Worm (Caenorhabditis elegans) whole organism, late embryonic: ENCODE results near the gene Y39G8B.5.

Experiments
- C08G9.2 ChIP-seq: sonication (generic microtip); optimal IDR thresholded peaks from 2 replicates; lab custom pipeline; 2016; ENCODE audit warnings: mild to moderate bottlenecking, missing genetic modification characterization, moderate library complexity, missing compliant biosample characterization
- F13H6.1 ChIP-seq: sonication (generic microtip); optimal IDR thresholded peaks from 2 replicates; lab custom pipeline; 2016; ENCODE audit warnings: missing genetic modification characterization, missing compliant biosample characterization
- K09A11.1 ChIP-seq: sonication (generic microtip); optimal IDR thresholded peaks from 2 replicates; lab custom pipeline; 2017; ENCODE audit warnings: antibody characterized with exemption, mild to moderate bottlenecking, missing genetic modification characterization, missing compliant biosample characterization; ENCODE audit not compliant: insufficient read depth
- T23F11.4 ChIP-seq: fragments of 200-800 bp; sonication (Bioruptor generic); optimal IDR thresholded peaks from 2 replicates; lab custom pipeline; 2018; ENCODE audit warnings: mild to moderate bottlenecking, missing genetic modification characterization, missing compliant biosample characterization
- ama-1 ChIP-seq: fragments of 150-350 bp; optimal IDR thresholded peaks from 2 replicates; lab custom pipeline; 2014
- ceh-14 ChIP-seq: sonication (generic microtip); optimal IDR thresholded peaks from 2 replicates; lab custom pipeline; 2016; ENCODE audit warnings: missing genotype, missing genetic modification characterization, missing compliant biosample characterization
- ceh-18 ChIP-seq: sonication (generic microtip); optimal IDR thresholded peaks from 2 replicates; lab custom pipeline; 2016; ENCODE audit warnings: missing genetic modification characterization, missing compliant biosample characterization
- ceh-2 ChIP-seq: sonication (generic microtip); optimal IDR thresholded peaks from 2 replicates; lab custom pipeline; 2016; ENCODE audit warnings: missing genotype, missing genetic modification characterization, missing compliant biosample characterization
- ceh-22 ChIP-seq: sonication (generic microtip); optimal IDR thresholded peaks from 2 replicates; lab custom pipeline; 2017; ENCODE audit warnings: missing biosample characterization, missing genetic modification characterization
- ceh-24 ChIP-seq: sonication (generic microtip); optimal IDR thresholded peaks from 2 replicates; lab custom pipeline; 2016; ENCODE audit warnings: mild to moderate bottlenecking, missing genetic modification characterization, missing compliant biosample characterization
- ceh-31 ChIP-seq: sonication (generic microtip); optimal IDR thresholded peaks from 2 replicates; lab custom pipeline; 2016; ENCODE audit warnings: missing genetic modification characterization, missing compliant biosample characterization
- ceh-34 ChIP-seq: sonication (generic microtip); optimal IDR thresholded peaks from 2 replicates; lab custom pipeline; 2016; ENCODE audit warnings: mild to moderate bottlenecking, missing genetic modification characterization, missing compliant biosample characterization
- ceh-6 ChIP-seq: fragments of 200-800 bp; sonication (Bioruptor generic); optimal IDR thresholded peaks from 2 replicates; lab custom pipeline; 2018; ENCODE audit warnings: mild to moderate bottlenecking, missing genetic modification characterization, missing compliant biosample characterization
- elt-2 ChIP-seq: sonication (generic microtip); optimal IDR thresholded peaks from 2 replicates; lab custom pipeline; 2016; ENCODE audit warnings: missing genetic modification reagents, missing genetic modification characterization, missing compliant biosample characterization
- elt-4 ChIP-seq: sonication (generic microtip); optimal IDR thresholded peaks from 2 replicates; lab custom pipeline; 2016; ENCODE audit warnings: missing genetic modification characterization, missing compliant biosample characterization
- eyg-1 ChIP-seq: sonication (generic microtip); optimal IDR thresholded peaks from 2 replicates; lab custom pipeline; 2016; ENCODE audit warnings: missing genotype, missing genetic modification characterization, missing compliant biosample characterization
- fax-1 ChIP-seq: sonication (generic microtip); optimal IDR thresholded peaks from 2 replicates; lab custom pipeline; 2016; ENCODE audit warnings: missing genotype, missing genetic modification characterization, missing compliant biosample characterization
- fkh-10 ChIP-seq: fragments of 150-350 bp; optimal IDR thresholded peaks from 2 replicates; lab custom pipeline; 2014; ENCODE audit warnings: missing biosample characterization, missing genetic modification reagents, missing genetic modification characterization
- hlh-15 ChIP-seq: sonication (generic microtip); optimal IDR thresholded peaks from 2 replicates; lab custom pipeline; 2016; ENCODE audit warnings: missing genetic modification characterization, missing compliant biosample characterization
- hlh-30 ChIP-seq: sonication (generic microtip); optimal IDR thresholded peaks from 2 replicates; lab custom pipeline; 2017; ENCODE audit warnings: antibody characterized with exemption, missing genetic modification characterization, missing compliant biosample characterization; ENCODE audit not compliant: insufficient read depth
- hlh-6 ChIP-seq: sonication (generic microtip); optimal IDR thresholded peaks from 2 replicates; lab custom pipeline; 2016; ENCODE audit warnings: missing genotype, missing genetic modification characterization, missing compliant biosample characterization
- lin-11 ChIP-seq: fragments of 200-800 bp; sonication (Bioruptor generic); optimal IDR thresholded peaks from 2 replicates; lab custom pipeline; 2018; ENCODE audit warnings: mild to moderate bottlenecking, missing genetic modification characterization, missing compliant biosample characterization
- mec-3 ChIP-seq: sonication (generic microtip); optimal IDR thresholded peaks from 2 replicates; lab custom pipeline; 2016; ENCODE audit warnings: borderline replicate concordance, missing genetic modification characterization, missing compliant biosample characterization
- pag-3 ChIP-seq: sonication (generic microtip); optimal IDR thresholded peaks from 2 replicates; lab custom pipeline; 2016; ENCODE audit warnings: missing compliant biosample characterization, missing genetic modification characterization, borderline replicate concordance
- rnt-1 ChIP-seq: sonication (generic microtip); optimal IDR thresholded peaks from 2 replicates; lab custom pipeline; 2016; ENCODE audit warnings: missing genetic modification characterization, missing compliant biosample characterization
- sdc-2 ChIP-seq: sonication (generic microtip); optimal IDR thresholded peaks from 2 replicates; lab custom pipeline; 2016; ENCODE audit warnings: missing genotype, missing genetic modification characterization, missing compliant biosample characterization
- syd-9 ChIP-seq: sonication (generic microtip); optimal IDR thresholded peaks from 2 replicates; lab custom pipeline; 2016; ENCODE audit warnings: mild to moderate bottlenecking, missing genetic modification characterization, moderate library complexity, missing compliant biosample characterization
- ttx-3 ChIP-seq: sonication (generic microtip); optimal IDR thresholded peaks from 2 replicates; lab custom pipeline; 2016; ENCODE audit warnings: missing genetic modification reagents, missing genetic modification characterization, missing compliant biosample characterization
- unc-3 ChIP-seq, 2 experiments: fragments of 200-800 bp in 1 of 2; sonication (Bioruptor generic) in 1 of 2; sonication (generic microtip) in 1 of 2; conservative IDR thresholded peaks in 1 of 2; optimal IDR thresholded peaks in 1 of 2; 2 replicates each; pipeline versions ENCODE4 v1.3.6 to Lab custom; 2016 to 2022; ENCODE audit warnings: missing compliant biosample characterization in 2 of 2, missing genetic modification characterization in 2 of 2, missing genetic modification reagents in 1 of 2
- unc-42 ChIP-seq: sonication (generic microtip); optimal IDR thresholded peaks from 2 replicates; lab custom pipeline; 2016; ENCODE audit warnings: missing genotype, missing genetic modification characterization, missing compliant biosample characterization
- unc-55 ChIP-seq: sonication (generic microtip); optimal IDR thresholded peaks from 2 replicates; lab custom pipeline; 2017; ENCODE audit warnings: missing biosample characterization, missing genetic modification reagents, missing genetic modification characterization
- unc-86 ChIP-seq: sonication (generic microtip); optimal IDR thresholded peaks from 2 replicates; lab custom pipeline; 2016; ENCODE audit warnings: missing genetic modification characterization, missing compliant biosample characterization
- ztf-16 ChIP-seq: sonication (generic microtip); optimal IDR thresholded peaks from 2 replicates; lab custom pipeline; 2017; ENCODE audit warnings: missing genetic modification characterization, missing compliant biosample characterization

The Y39G8B.5 gene

DNA sequence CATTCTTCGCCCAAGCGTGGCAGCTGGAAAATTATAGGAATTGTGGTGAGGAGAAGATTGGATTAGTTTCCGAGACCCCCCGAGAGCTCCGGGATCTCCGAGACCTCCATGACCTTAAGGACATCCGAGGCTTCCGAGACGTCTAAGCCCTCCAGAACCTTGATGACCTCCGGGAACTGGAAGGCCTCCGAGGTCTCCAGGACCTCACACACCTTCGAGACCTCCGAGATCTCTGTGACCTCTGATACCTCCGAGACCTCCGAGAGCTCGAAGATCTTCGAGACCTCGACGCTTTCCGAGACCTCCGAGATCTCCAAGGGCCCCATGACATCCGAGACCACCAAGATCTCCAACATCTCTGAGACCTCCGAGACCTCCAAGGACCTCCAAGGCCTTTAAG lies 9.4 kb downstream of the Y39G8B.5 start:
- no peak for TF ChIP-seq ama-1 (lab: Kevin White, UChicago)
- TF ChIP-seq T23F11.4, result no peak
- no peak for TF ChIP-seq ceh-24 (tag; lab: Kevin White, UChicago)
- TF ChIP-seq C08G9.2 (tag; lab: Kevin White, UChicago), result no peak
- no peak for TF ChIP-seq unc-55 (GFP tag; lab: Kevin White, UChicago)
- no peak for TF ChIP-seq K09A11.1 (tag; lab: Kevin White, UChicago)
- TF ChIP-seq ztf-16 (tag; lab: Kevin White, UChicago), result no peak
- no peak for TF ChIP-seq fkh-10 (GFP tag; lab: Kevin White, UChicago)
- TF ChIP-seq syd-9 (tag; lab: Kevin White, UChicago), result no peak

- TF ChIP-seq unc-3 (GFP tag; conservative IDR thresholded peaks at IDR 0.05; lab: Robert Waterston, UW) (no peak), unc-3 (tag; optimal IDR thresholded peaks at IDR 0.05; lab: Kevin White, UChicago) (no peak), ceh-22 (no peak), ceh-2 (tag; lab: Kevin White, UChicago) (no peak), hlh-15 (tag; lab: Kevin White, UChicago) (no peak), ceh-14 (tag; lab: Kevin White, UChicago) (no peak), ama-1 (lab: Kevin White, UChicago) (no peak), elt-4 (tag; lab: Kevin White, UChicago) (no peak), ceh-31 (tag; lab: Kevin White, UChicago) (no peak), ceh-34 (tag; lab: Kevin White, UChicago) (no peak), lin-11 (tag; lab: Kevin White, UChicago) (no peak), eyg-1 (no peak), unc-86 (tag; lab: Kevin White, UChicago) (no peak)
- TF ChIP-seq, all 69 proteins: peak for 0
Measured at ce11 chrII:13981819-13982218, 9.8 kb downstream of the Y39G8B.5 start.

DNA sequence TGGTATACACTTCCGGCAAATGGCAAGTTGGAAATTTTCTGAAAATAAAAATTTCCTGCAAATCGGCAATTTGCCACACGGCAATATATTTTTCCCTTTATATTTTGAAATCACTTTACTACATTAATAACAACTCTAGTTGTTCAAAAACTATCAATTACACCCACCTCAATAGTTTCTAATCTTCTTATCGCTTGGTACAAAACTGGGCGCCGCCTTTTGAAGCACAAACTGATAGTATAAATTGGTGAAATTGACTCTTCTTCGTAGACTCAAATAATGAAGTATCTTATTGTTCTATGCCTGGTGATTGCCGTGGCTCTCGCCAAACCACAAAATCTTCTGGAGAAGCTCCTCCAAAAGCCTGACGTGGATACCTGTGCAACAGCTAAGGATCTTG lies 10.5 kb downstream of the Y39G8B.5 start, which contains the start of gene Y39G8B.9:
TSS of gene Y39G8B.9 (plus strand) at position 269 of the 400 bp plus-strand sequence.
- TF ChIP-seq pag-3 (no peak), rnt-1 (no peak), ceh-18 (no peak)

ce11 chrII:13979833-13980513 lies 11.7 kb downstream of the Y39G8B.5 start, which contains the start of gene sre-48:
Gene sre-48, minus strand, starts transcription at chrII:13979883.
- TF ChIP-seq ttx-3 (tag; lab: Kevin White, UChicago), result no peak
- TF ChIP-seq T23F11.4, result no peak
- TF ChIP-seq unc-55 (GFP tag; lab: Kevin White, UChicago), result no peak
- no peak for TF ChIP-seq hlh-30
- TF ChIP-seq unc-42 (tag; lab: Kevin White, UChicago), result no peak
- no peak for TF ChIP-seq syd-9 (tag; lab: Kevin White, UChicago)
- TF ChIP-seq fkh-10 (GFP tag; lab: Kevin White, UChicago), result no peak
- no peak for TF ChIP-seq ceh-31 (tag; lab: Kevin White, UChicago)
- no peak for TF ChIP-seq hlh-6 (tag; lab: Kevin White, UChicago)
- no peak for TF ChIP-seq fax-1
- no peak for TF ChIP-seq elt-2 (tag; lab: Kevin White, UChicago)
- TF ChIP-seq ceh-22, result no peak
- TF ChIP-seq sdc-2 (tag; lab: Kevin White, UChicago), result no peak
- TF ChIP-seq K09A11.1 (tag; lab: Kevin White, UChicago), result no peak
- TF ChIP-seq F13H6.1 (tag; lab: Kevin White, UChicago), result no peak
- TF ChIP-seq mec-3 (tag; lab: Kevin White, UChicago), result no peak
- TF ChIP-seq ceh-34 (tag; lab: Kevin White, UChicago), result no peak
- no peak for TF ChIP-seq ceh-6 (GFP tag; lab: Kevin White, UChicago)
- TF ChIP-seq, all 69 proteins: peak for 0
